Fruit fly (Drosophila melanogaster): ENCODE results near the gene Dbx.

Gene Dbx

dm6 chr3L:1968805-1969378, 47.8 kb downstream of the Dbx start:
- TF ChIP-seq noc (tag; optimal IDR thresholded peaks at IDR 0.05), result no peak

DNA sequence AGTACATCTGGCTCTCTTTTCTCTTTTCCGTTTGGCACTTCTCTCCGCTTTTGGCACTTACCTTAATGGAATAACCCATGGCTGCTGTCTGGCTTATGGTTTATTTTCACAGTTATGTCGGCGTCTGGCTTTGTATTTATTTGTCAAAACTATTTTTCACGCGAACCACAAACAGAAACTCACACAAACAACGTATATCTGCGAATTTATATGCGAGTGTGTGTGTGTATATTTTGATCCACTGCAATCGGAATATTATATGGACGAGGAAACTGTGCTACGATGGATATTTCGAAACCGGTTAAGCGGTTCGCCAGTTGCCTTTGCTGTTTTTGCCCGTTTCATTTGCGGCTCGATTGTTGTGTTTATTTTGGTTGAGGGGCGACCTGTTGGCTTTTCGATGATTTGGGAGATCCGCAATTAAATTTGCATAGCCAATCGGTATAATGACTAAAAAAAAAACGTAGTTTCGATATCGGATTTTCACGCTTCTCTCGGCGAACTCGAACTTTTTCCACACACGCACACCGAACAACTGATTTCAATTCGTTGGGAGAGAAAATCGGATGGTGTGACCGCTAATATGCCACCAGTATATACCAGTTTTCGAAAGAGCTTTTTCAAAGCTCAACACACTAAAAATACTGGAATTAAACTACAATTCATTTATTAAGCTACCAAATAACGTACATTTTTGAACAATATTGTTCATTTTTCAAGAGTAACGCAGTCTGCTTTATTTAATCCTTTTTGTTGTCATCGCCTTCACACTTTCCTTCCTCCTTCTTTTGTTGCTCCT, 48.6 kb downstream of the Dbx start, which contains the start of gene CG1927:
TSS of gene CG1927 (minus strand) at position 541 of the 799 bp plus-strand sequence.
- no peak for TF ChIP-seq noc (tag; optimal IDR thresholded peaks at IDR 0.05)

DNA sequence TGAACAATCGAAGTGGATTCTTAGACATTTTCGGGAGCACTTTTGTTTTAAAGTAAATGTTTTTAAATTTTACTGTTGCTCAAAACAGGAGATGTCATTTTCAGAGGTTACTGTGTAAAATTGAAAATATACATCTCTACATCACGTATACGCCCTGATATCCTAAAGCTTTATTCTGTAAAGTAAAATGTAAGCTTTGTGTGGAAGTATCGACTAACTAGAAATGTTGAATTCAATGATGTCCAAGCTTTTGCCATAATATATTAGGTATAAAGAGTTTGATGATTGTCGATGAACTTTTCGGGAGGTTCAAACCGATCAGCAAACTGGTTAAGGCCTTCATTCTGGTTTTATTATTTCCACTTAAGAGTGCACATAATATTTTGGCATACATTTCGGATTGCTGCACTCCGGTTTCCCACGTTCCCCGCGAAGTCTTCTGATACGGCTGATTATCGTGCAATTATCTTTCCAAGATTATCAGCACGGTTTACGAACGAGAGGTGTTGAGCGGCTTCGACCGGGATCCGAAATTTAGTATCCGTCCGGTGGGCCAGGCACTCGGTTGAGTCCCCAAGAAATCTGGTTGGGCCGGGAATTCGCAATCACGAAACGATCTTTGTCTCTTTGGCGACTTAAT, 50.1 kb downstream of the Dbx start, which contains the start of the genes CG11815 and acs:
TSS of gene CG11815 (minus strand) at position 98 of the 640 bp plus-strand sequence.
TSS of gene acs (plus strand) at position 536 of the 640 bp plus-strand sequence.
- no peak for TF ChIP-seq noc (tag; optimal IDR thresholded peaks at IDR 0.05)

- no peak for TF ChIP-seq noc (tag; optimal IDR thresholded peaks at IDR 0.05)
These were observed 55.7 kb downstream of the Dbx start for dm6 chr3L:1976760-1977159.

Measured in whole organism, larva.